Worm (Caenorhabditis elegans) whole organism, L4/young adult: ENCODE measurements around the gene lido-5.

Experiments used
- W03F9.2 ChIP-seq: fragments of 150-350 bp; optimal IDR thresholded peaks from 2 replicates; lab custom pipeline; 2014; ENCODE audit warnings: missing biosample characterization, missing genetic modification characterization
- dao-5 ChIP-seq: sonication (generic microtip); optimal IDR thresholded peaks from 2 replicates; lab custom pipeline; 2016; ENCODE audit warnings: missing genotype, missing genetic modification characterization, moderate library complexity, missing compliant biosample characterization
- him-1 ChIP-seq: sonication (generic microtip); optimal IDR thresholded peaks from 2 replicates; lab custom pipeline; 2016; ENCODE audit warnings: missing genotype, missing genetic modification reagents, missing genetic modification characterization, missing compliant biosample characterization

ce11 chrX:17140447-17140846, 30.0 kb upstream of the lido-5 start:
- TF ChIP-seq him-1 (tag; lab: Kevin White, UChicago) (no peak), W03F9.2 (tag; lab: Kevin White, UChicago) (no peak), dao-5 (tag; lab: Kevin White, UChicago) (no peak)
